Fruit fly (Drosophila melanogaster) whole organism, prepupa: Measurements from ENCODE around the gene nbs.

Experiments
- Blimp-1 ChIP-seq: fragments of 200-800 bp; sonication (Bioruptor generic); optimal IDR thresholded peaks from 3 replicates; lab custom pipeline; 2017; ENCODE audit warnings: missing biosample characterization, missing genetic modification characterization, mild to moderate bottlenecking, moderate library complexity, missing genetic modification reagents
- CG10631 ChIP-seq: fragments of 200-800 bp; sonication (Bioruptor generic); optimal IDR thresholded peaks from 2 replicates; lab custom pipeline; 2016; ENCODE audit warnings: missing biosample characterization, missing genetic modification characterization
- CG10669 ChIP-seq: fragments of 200-800 bp; sonication (Bioruptor generic); optimal IDR thresholded peaks from 3 replicates; lab custom pipeline; 2018; ENCODE audit warnings: missing biosample characterization, mild to moderate bottlenecking, missing genetic modification characterization, moderate library complexity
- CG11294 ChIP-seq: fragments of 200-800 bp; sonication (Bioruptor generic); IDR thresholded peaks from 2 replicates; pipeline ENCODE4 v1.3.6; 2022; ENCODE audit warnings: missing biosample characterization, missing genetic modification characterization
- CG11762 ChIP-seq: fragments of 200-800 bp; sonication (Bioruptor generic); optimal IDR thresholded peaks from 3 replicates; lab custom pipeline; 2016; ENCODE audit warnings: missing biosample characterization, missing genetic modification characterization; ENCODE audit not compliant: insufficient read depth
- CG11902 ChIP-seq: fragments of 200-800 bp; sonication (Bioruptor generic); optimal IDR thresholded peaks from 3 replicates; lab custom pipeline; 2016; ENCODE audit warnings: missing biosample characterization, missing genetic modification characterization
- CG15336 ChIP-seq: fragments of 200-800 bp; sonication (Bioruptor generic); IDR thresholded peaks from 2 replicates; pipeline ENCODE4 v1.3.6; 2022; ENCODE audit warnings: missing biosample characterization, missing genetic modification characterization
- CG1621 ChIP-seq: fragments of 200-800 bp; sonication (Bioruptor generic); optimal IDR thresholded peaks from 3 replicates; lab custom pipeline; 2018; ENCODE audit warnings: missing biosample characterization, mild to moderate bottlenecking, missing genetic modification characterization
- CG3032 ChIP-seq: fragments of 200-800 bp; optimal IDR thresholded peaks from 2 replicates; lab custom pipeline; 2019; ENCODE audit warnings: missing biosample characterization, mild to moderate bottlenecking, missing genetic modification characterization, moderate library complexity
- CG31627 ChIP-seq: fragments of 200-800 bp; sonication (Bioruptor generic); optimal IDR thresholded peaks from 3 replicates; lab custom pipeline; 2016; ENCODE audit warnings: missing biosample characterization, missing genetic modification characterization
- CG32006 ChIP-seq: fragments of 200-800 bp; sonication (Bioruptor generic); optimal IDR thresholded peaks from 3 replicates; lab custom pipeline; 2017; ENCODE audit warnings: missing biosample characterization, mild to moderate bottlenecking, missing genetic modification characterization
- CG34406 ChIP-seq: fragments of 200-800 bp; sonication (Bioruptor generic); optimal IDR thresholded peaks from 3 replicates; lab custom pipeline; 2016; ENCODE audit warnings: missing biosample characterization, missing genetic modification characterization
- CG3919 ChIP-seq: fragments of 200-800 bp; sonication (Bioruptor generic); optimal IDR thresholded peaks from 3 replicates; lab custom pipeline; 2016; ENCODE audit warnings: missing biosample characterization, missing genetic modification characterization
- CG4318 ChIP-seq: fragments of 200-800 bp; sonication (Bioruptor generic); optimal IDR thresholded peaks from 3 replicates; lab custom pipeline; 2017; ENCODE audit warnings: missing biosample characterization, mild to moderate bottlenecking, missing genetic modification characterization
- CG6163 ChIP-seq: fragments of 200-800 bp; sonication (Bioruptor generic); IDR thresholded peaks from 3 replicates; pipeline ENCODE4 v1.3.6; 2022; ENCODE audit warnings: missing biosample characterization, missing genetic modification characterization
- CG6276 ChIP-seq: fragments of 200-800 bp; sonication (Bioruptor generic); optimal IDR thresholded peaks from 2 replicates; lab custom pipeline; 2017; ENCODE audit warnings: missing biosample characterization, mild to moderate bottlenecking, missing genetic modification characterization
- CG6792 ChIP-seq: fragments of 200-800 bp; sonication (Bioruptor generic); optimal IDR thresholded peaks from 3 replicates; lab custom pipeline; 2016; ENCODE audit warnings: missing biosample characterization, missing genetic modification characterization
- CG6808 ChIP-seq: fragments of 200-800 bp; sonication (Bioruptor generic); optimal IDR thresholded peaks from 3 replicates; lab custom pipeline; 2017; ENCODE audit warnings: missing biosample characterization, missing genetic modification characterization, mild to moderate bottlenecking, moderate library complexity, missing genetic modification reagents
- CG6854 ChIP-seq: fragments of 200-800 bp; sonication (Bioruptor generic); optimal IDR thresholded peaks from 2 replicates; lab custom pipeline; 2017; ENCODE audit warnings: missing biosample characterization, mild to moderate bottlenecking, missing genetic modification characterization
- CG7368 ChIP-seq: fragments of 200-800 bp; sonication (Bioruptor generic); optimal IDR thresholded peaks from 3 replicates; lab custom pipeline; 2016; ENCODE audit warnings: missing biosample characterization, missing genetic modification characterization
- CG8119 ChIP-seq: fragments of 200-800 bp; sonication (Bioruptor generic); IDR thresholded peaks from 3 replicates; pipeline ENCODE4 v1.3.6; 2022; ENCODE audit warnings: missing biosample characterization, missing genetic modification characterization
- CG8319 ChIP-seq: fragments of 200-800 bp; sonication (Bioruptor generic); optimal IDR thresholded peaks from 3 replicates; lab custom pipeline; 2016; ENCODE audit warnings: missing biosample characterization, missing genetic modification characterization
- CG9139 ChIP-seq: fragments of 200-800 bp; sonication (Bioruptor generic); optimal IDR thresholded peaks from 3 replicates; lab custom pipeline; 2017; ENCODE audit warnings: missing biosample characterization, mild to moderate bottlenecking, missing genetic modification characterization
- Eip75B ChIP-seq: fragments of 200-800 bp; sonication (Bioruptor generic); optimal IDR thresholded peaks from 3 replicates; lab custom pipeline; 2016; ENCODE audit warnings: missing biosample characterization, missing genetic modification characterization
- Eip78C ChIP-seq: fragments of 200-800 bp; sonication (Bioruptor generic); peaks from one replicate; lab custom pipeline; 2016; ENCODE audit warnings: missing biosample characterization, missing genetic modification characterization
- Eip93F ChIP-seq: fragments of 200-800 bp; sonication (Bioruptor generic); optimal IDR thresholded peaks from 2 replicates; lab custom pipeline; 2016; ENCODE audit warnings: missing biosample characterization, mild to moderate bottlenecking, missing genetic modification characterization
- Ets21C ChIP-seq: fragments of 200-800 bp; sonication (Bioruptor generic); optimal IDR thresholded peaks from 3 replicates; lab custom pipeline; 2016; ENCODE audit warnings: missing biosample characterization, missing genetic modification characterization
- Ets96B ChIP-seq: fragments of 200-800 bp; optimal IDR thresholded peaks from 2 replicates; lab custom pipeline; 2019; ENCODE audit warnings: missing biosample characterization, mild to moderate bottlenecking, missing genetic modification characterization, moderate library complexity
- Gug ChIP-seq: fragments of 200-800 bp; sonication (Bioruptor generic); IDR thresholded peaks from 2 replicates; pipeline ENCODE4 v1.3.6; 2022; ENCODE audit warnings: missing biosample characterization, missing genetic modification characterization
- Hr39 ChIP-seq: fragments of 200-800 bp; sonication (Bioruptor generic); optimal IDR thresholded peaks from 2 replicates; lab custom pipeline; 2016; ENCODE audit warnings: missing biosample characterization, missing genetic modification characterization
- Lpt ChIP-seq: fragments of 200-800 bp; sonication (Bioruptor generic); optimal IDR thresholded peaks from 3 replicates; lab custom pipeline; 2016; ENCODE audit warnings: missing biosample characterization, missing genetic modification characterization
- Met ChIP-seq: fragments of 200-800 bp; sonication (Bioruptor generic); optimal IDR thresholded peaks from 3 replicates; lab custom pipeline; 2016; ENCODE audit warnings: missing biosample characterization, missing genetic modification characterization
- OdsH ChIP-seq: fragments of 200-800 bp; sonication (Bioruptor generic); optimal IDR thresholded peaks from 3 replicates; lab custom pipeline; 2016; ENCODE audit warnings: missing biosample characterization, missing genetic modification characterization
- Smox ChIP-seq: fragments of 200-800 bp; sonication (Bioruptor generic); optimal IDR thresholded peaks from 3 replicates; lab custom pipeline; 2016; ENCODE audit warnings: missing biosample characterization, missing genetic modification characterization
- Sox102F ChIP-seq: fragments of 200-800 bp; sonication (Bioruptor generic); optimal IDR thresholded peaks from 2 replicates; lab custom pipeline; 2016; ENCODE audit warnings: missing biosample characterization, mild to moderate bottlenecking, missing genetic modification characterization
- Sox14 ChIP-seq: fragments of 200-800 bp; sonication (Bioruptor generic); optimal IDR thresholded peaks from 3 replicates; lab custom pipeline; 2016; ENCODE audit warnings: missing biosample characterization, missing genetic modification characterization
- Sox15 ChIP-seq: fragments of 200-800 bp; sonication (Bioruptor generic); optimal IDR thresholded peaks from 3 replicates; lab custom pipeline; 2016; ENCODE audit warnings: missing biosample characterization, missing genetic modification characterization
- acj6 ChIP-seq: fragments of 200-800 bp; sonication (Bioruptor generic); optimal IDR thresholded peaks from 3 replicates; lab custom pipeline; 2016; ENCODE audit warnings: missing biosample characterization, missing genetic modification characterization
- cyc ChIP-seq: fragments of 200-800 bp; sonication (Bioruptor generic); optimal IDR thresholded peaks from 3 replicates; lab custom pipeline; 2016; ENCODE audit warnings: missing biosample characterization, missing genetic modification characterization
- dac ChIP-seq: fragments of 200-800 bp; sonication (Bioruptor generic); optimal IDR thresholded peaks from 2 replicates; lab custom pipeline; 2017; ENCODE audit warnings: missing biosample characterization, mild to moderate bottlenecking, missing genetic modification characterization
- dsx ChIP-seq: fragments of 200-800 bp; optimal IDR thresholded peaks from 3 replicates; lab custom pipeline; 2019; ENCODE audit warnings: missing biosample characterization, mild to moderate bottlenecking, missing genetic modification characterization, moderate library complexity; ENCODE audit not compliant: poor library complexity, severe bottlenecking
- eg ChIP-seq: fragments of 200-800 bp; sonication (Bioruptor generic); IDR thresholded peaks from 3 replicates; pipeline ENCODE4 v1.3.6; 2022; ENCODE audit warnings: missing biosample characterization, missing genetic modification characterization
- esn ChIP-seq: fragments of 200-800 bp; sonication (Bioruptor generic); optimal IDR thresholded peaks from 2 replicates; lab custom pipeline; 2016; ENCODE audit warnings: missing biosample characterization, mild to moderate bottlenecking, missing genetic modification characterization, moderate library complexity
- fd85E ChIP-seq: fragments of 200-800 bp; sonication (Bioruptor generic); optimal IDR thresholded peaks from 3 replicates; lab custom pipeline; 2016; ENCODE audit warnings: missing biosample characterization, missing genetic modification characterization
- fkh ChIP-seq: fragments of 200-800 bp; sonication (Bioruptor generic); optimal IDR thresholded peaks from 3 replicates; lab custom pipeline; 2017; ENCODE audit warnings: missing biosample characterization, mild to moderate bottlenecking, missing genetic modification characterization, moderate library complexity
- lz ChIP-seq: fragments of 200-800 bp; sonication (Bioruptor generic); optimal IDR thresholded peaks from 3 replicates; lab custom pipeline; 2016; ENCODE audit warnings: missing biosample characterization, missing genetic modification characterization
- net ChIP-seq: fragments of 200-800 bp; sonication (Bioruptor generic); optimal IDR thresholded peaks from 3 replicates; lab custom pipeline; 2016; ENCODE audit warnings: missing biosample characterization, missing genetic modification characterization
- pdm3 ChIP-seq: fragments of 200-800 bp; sonication (Bioruptor generic); optimal IDR thresholded peaks from 3 replicates; lab custom pipeline; 2016; ENCODE audit warnings: missing biosample characterization, missing genetic modification characterization
- salr ChIP-seq, 2 experiments: fragments of 200-800 bp; sonication (Bioruptor generic); optimal IDR thresholded peaks; 3 replicates each; lab custom pipeline; 2016 to 2018; ENCODE audit warnings: missing biosample characterization in 2 of 2, missing genetic modification characterization in 2 of 2, mild to moderate bottlenecking in 1 of 2
- spab ChIP-seq: fragments of 200-800 bp; sonication (Bioruptor generic); optimal IDR thresholded peaks from 2 replicates; lab custom pipeline; 2017; ENCODE audit warnings: missing biosample characterization, mild to moderate bottlenecking, missing genetic modification characterization, missing genetic modification reagents
- ss ChIP-seq, 2 experiments: fragments of 200-800 bp; sonication (Bioruptor generic); optimal IDR thresholded peaks; 2 replicates in 1 of 2; 3 replicates in 1 of 2; lab custom pipeline; 2017 to 2018; ENCODE audit warnings: mild to moderate bottlenecking in 2 of 2, missing biosample characterization in 2 of 2, missing genetic modification characterization in 2 of 2, moderate library complexity in 1 of 2
- topi ChIP-seq: fragments of 200-800 bp; sonication (Bioruptor generic); optimal IDR thresholded peaks from 3 replicates; lab custom pipeline; 2016; ENCODE audit warnings: missing biosample characterization, missing genetic modification characterization
- vri ChIP-seq: fragments of 200-800 bp; sonication (Bioruptor generic); optimal IDR thresholded peaks from 3 replicates; lab custom pipeline; 2016; ENCODE audit warnings: missing biosample characterization, mild to moderate bottlenecking, missing genetic modification characterization

nbs gene

dm6 chr3L:9723108-9723507 lies at the start of gene nbs, which contains the start of gene defl:
Gene nbs (minus strand): TSS chr3L:9723194.
Gene defl (plus strand): TSS chr3L:9723423.
- TF ChIP-seq CG11762 (no peak), Sox14 (GFP tag; lab: Kevin White, UChicago) (no peak), CG4318 (no peak), CG8119 (GFP tag; lab: Robert Waterston, UW) (peak; percentile 36; the same call in 1 of the 3 replicates), Blimp-1 (GFP tag; lab: Kevin White, UChicago) (no peak), fd85E (GFP tag; lab: Kevin White, UChicago) (no peak), dsx (GFP tag; lab: Kevin White, UChicago) (no peak), CG9139 (GFP tag; lab: Kevin White, UChicago) (no peak), Smox (GFP tag; lab: Kevin White, UChicago) (no peak), CG11902 (GFP tag; lab: Kevin White, UChicago) (no peak), CG6854 (GFP tag; lab: Kevin White, UChicago) (no peak), Hr39 (GFP tag; lab: Kevin White, UChicago) (no peak), CG32006 (GFP tag; lab: Kevin White, UChicago) (no peak), topi (GFP tag; lab: Kevin White, UChicago) (no peak), Eip78C (GFP tag; lab: Kevin White, UChicago) (no peak), Eip93F (GFP tag; lab: Kevin White, UChicago) (no peak), Eip75B (no peak), Sox102F (GFP tag; lab: Kevin White, UChicago) (no peak), CG3032 (tag; lab: Kevin White, UChicago) (peak; percentile 73), Gug (GFP tag; lab: Robert Waterston, UW) (peak; percentile 55), CG6792 (GFP tag; lab: Kevin White, UChicago) (no peak), dac (GFP tag; lab: Kevin White, UChicago) (no peak), CG10631 (GFP tag; lab: Kevin White, UChicago) (no peak), CG3919 (no peak), CG15336 (GFP tag; lab: Robert Waterston, UW) (peak; percentile 30; the same call in 1 of the 2 replicates), ss (GFP tag; optimal IDR thresholded peaks at IDR 0.05; lab: Kevin White, UChicago) (no peak), Lpt (GFP tag; lab: Kevin White, UChicago) (peak; percentile 26), CG34406 (GFP tag; lab: Kevin White, UChicago) (no peak), CG10669 (GFP tag; lab: Kevin White, UChicago) (no peak), pdm3 (GFP tag; lab: Kevin White, UChicago) (no peak), acj6 (GFP tag; lab: Kevin White, UChicago) (no peak), fkh (GFP tag; lab: Kevin White, UChicago) (no peak), CG7368 (no peak), vri (GFP tag; lab: Kevin White, UChicago) (no peak), eg (peak; percentile 80), CG6808 (GFP tag; lab: Kevin White, UChicago) (no peak), net (no peak), Met (GFP tag; lab: Kevin White, UChicago) (no peak), cyc (GFP tag; lab: Kevin White, UChicago) (peak; percentile 70), salr (GFP tag; optimal IDR thresholded peaks at IDR 0.05; lab: Kevin White, UChicago) (no peak), Ets96B (tag; lab: Kevin White, UChicago) (no peak), Sox15 (GFP tag; lab: Kevin White, UChicago) (peak; percentile 46), Ets21C (GFP tag; lab: Kevin White, UChicago) (no peak), spab (no peak), OdsH (GFP tag; lab: Kevin White, UChicago) (no peak), CG6163 (GFP tag; lab: Robert Waterston, UW) (no peak), CG1621 (tag; lab: Kevin White, UChicago) (no peak), esn (GFP tag; lab: Kevin White, UChicago) (peak; percentile 78), CG8319 (GFP tag; lab: Kevin White, UChicago) (no peak), CG6276 (no peak), lz (GFP tag; lab: Kevin White, UChicago) (peak; percentile 70), CG31627 (peak; percentile 75), CG11294 (peak; percentile 16; the same call in 1 of the 2 replicates)
